Fruit fly (Drosophila melanogaster) whole organism, adult: ENCODE results near the gene ebo.

ENCODE experiments used
- CG7101 ChIP-seq: fragments of 200-800 bp; sonication (Bioruptor generic); optimal IDR thresholded peaks from 2 replicates; lab custom pipeline; 2018; ENCODE audit warnings: missing biosample characterization, mild to moderate bottlenecking, missing genetic modification characterization, moderate library complexity
- Clk ChIP-seq: fragments of 200-800 bp; sonication (Bioruptor generic); optimal IDR thresholded peaks from 2 replicates; lab custom pipeline; 2017; ENCODE audit warnings: missing biosample characterization, missing genetic modification characterization
- Hr96 ChIP-seq: fragments of 200-800 bp; sonication (Bioruptor generic); optimal IDR thresholded peaks from 2 replicates; lab custom pipeline; 2016; ENCODE audit warnings: missing biosample characterization, missing genetic modification characterization

- TF ChIP-seq CG7101 (tag; lab: Kevin White, UChicago) (no peak), Clk (no peak), Hr96 (GFP tag; lab: Kevin White, UChicago) (no peak)
Measured at dm6 chrX:525610-526009, 49.2 kb upstream of the ebo start.
